Fruit fly (Drosophila melanogaster) whole organism, embryonic: ENCODE results near the gene SoYb.

ENCODE experiments used
- C15 ChIP-seq: fragments of 200-800 bp; sonication (Bioruptor generic); IDR thresholded peaks from 3 replicates; pipeline ENCODE4 v1.3.6; 2022; ENCODE audit warnings: missing biosample characterization, missing genetic modification characterization
- CG10321 ChIP-seq: fragments of 200-800 bp; sonication (Bioruptor generic); IDR thresholded peaks from 2 replicates; pipeline ENCODE4 v1.3.6; 2022; ENCODE audit warnings: missing biosample characterization, missing genetic modification characterization
- CG10543 ChIP-seq: fragments of 200-800 bp; sonication (Bioruptor generic); optimal IDR thresholded peaks from 3 replicates; lab custom pipeline; 2017; ENCODE audit warnings: missing biosample characterization, mild to moderate bottlenecking, missing genetic modification characterization, moderate library complexity
- CG11247 ChIP-seq: fragments of 200-800 bp; sonication (Bioruptor generic); IDR thresholded peaks from 2 replicates; pipeline ENCODE4 v1.3.6; 2022; ENCODE audit warnings: missing biosample characterization, missing genetic modification characterization
- CG13624 ChIP-seq: fragments of 200-800 bp; sonication (Bioruptor generic); optimal IDR thresholded peaks from 2 replicates; lab custom pipeline; 2016; ENCODE audit warnings: missing biosample characterization, missing genetic modification characterization
- CG13775 ChIP-seq: fragments of 200-800 bp; sonication (Bioruptor generic); optimal IDR thresholded peaks from 3 replicates; lab custom pipeline; 2017; ENCODE audit warnings: missing biosample characterization, mild to moderate bottlenecking, missing genetic modification characterization
- CG14014 ChIP-seq: fragments of 200-800 bp; sonication (Bioruptor generic); IDR thresholded peaks from 2 replicates; pipeline ENCODE4 v1.3.6; 2022; ENCODE audit warnings: missing biosample characterization, missing genetic modification characterization
- CG15696 ChIP-seq: fragments of 200-800 bp; sonication (Bioruptor generic); optimal IDR thresholded peaks from 2 replicates; lab custom pipeline; 2019; ENCODE audit warnings: missing biosample characterization, mild to moderate bottlenecking, missing genetic modification characterization, moderate library complexity
- CG1602 ChIP-seq: fragments of 200-800 bp; sonication (Bioruptor generic); optimal IDR thresholded peaks from 3 replicates; lab custom pipeline; 2016; ENCODE audit warnings: missing biosample characterization, missing genetic modification characterization
- CG17829 ChIP-seq: fragments of 200-800 bp; optimal IDR thresholded peaks from 2 replicates; lab custom pipeline; 2019; ENCODE audit warnings: missing biosample characterization, mild to moderate bottlenecking, missing genetic modification characterization, moderate library complexity
- CG1832 ChIP-seq: fragments of 200-800 bp; sonication (Bioruptor generic); optimal IDR thresholded peaks from 2 replicates; lab custom pipeline; 2017; ENCODE audit warnings: missing biosample characterization, mild to moderate bottlenecking, missing genetic modification characterization, inconsistent platforms
- CG2129 ChIP-seq: fragments of 200-800 bp; sonication (Bioruptor generic); IDR thresholded peaks from 2 replicates; pipeline ENCODE4 v1.3.6; 2022; ENCODE audit warnings: missing biosample characterization, missing genetic modification characterization; ENCODE audit not compliant: partially characterized antibody
- CG34422 ChIP-seq: fragments of 200-800 bp; sonication (Bioruptor generic); IDR thresholded peaks from 3 replicates; pipeline ENCODE4 v1.3.6; 2022; ENCODE audit warnings: missing biosample characterization, missing genetic modification characterization
- CG3838 ChIP-seq: fragments of 200-800 bp; sonication (Bioruptor generic); optimal IDR thresholded peaks from 3 replicates; lab custom pipeline; 2016; ENCODE audit warnings: missing biosample characterization, missing genetic modification characterization
- CG4360 ChIP-seq: fragments of 200-800 bp; sonication (Bioruptor generic); IDR thresholded peaks from 2 replicates; pipeline ENCODE4 v1.3.6; 2022; ENCODE audit warnings: missing biosample characterization, missing genetic modification characterization
- CG6683 ChIP-seq: fragments of 200-800 bp; sonication (Bioruptor generic); optimal IDR thresholded peaks from 2 replicates; lab custom pipeline; 2017; ENCODE audit warnings: missing biosample characterization, mild to moderate bottlenecking, missing genetic modification characterization, missing genetic modification reagents
- CG6689 ChIP-seq: fragments of 200-800 bp; sonication (Bioruptor generic); IDR thresholded peaks from 2 replicates; pipeline ENCODE4 v1.3.6; 2022; ENCODE audit warnings: missing biosample characterization, missing genetic modification characterization
- CG7357 ChIP-seq: fragments of 200-800 bp; sonication (Bioruptor generic); IDR thresholded peaks from 3 replicates; pipeline ENCODE4 v1.3.6; 2022; ENCODE audit warnings: missing biosample characterization, missing genetic modification characterization
- CG7786 ChIP-seq: fragments of 200-800 bp; sonication (Bioruptor generic); optimal IDR thresholded peaks from 2 replicates; lab custom pipeline; 2016; ENCODE audit warnings: missing biosample characterization, missing genetic modification characterization
- CG7987 ChIP-seq: fragments of 200-800 bp; sonication (Bioruptor generic); optimal IDR thresholded peaks from 2 replicates; lab custom pipeline; 2018; ENCODE audit warnings: missing biosample characterization, mild to moderate bottlenecking, missing genetic modification characterization, moderate library complexity
- CHES-1-like ChIP-seq: fragments of 200-800 bp; sonication (Bioruptor generic); optimal IDR thresholded peaks from 2 replicates; lab custom pipeline; 2016; ENCODE audit warnings: missing biosample characterization, missing genetic modification characterization
- CoRest ChIP-seq: fragments of 200-800 bp; sonication (Bioruptor generic); optimal IDR thresholded peaks from 3 replicates; lab custom pipeline; 2018; ENCODE audit warnings: missing biosample characterization, mild to moderate bottlenecking, missing genetic modification characterization, moderate library complexity
- HLH4C ChIP-seq: fragments of 200-800 bp; sonication (Bioruptor generic); IDR thresholded peaks from 3 replicates; pipeline ENCODE4 v1.3.6; 2022; ENCODE audit warnings: missing biosample characterization, missing genetic modification characterization; ENCODE audit not compliant: partially characterized antibody
- Max ChIP-seq: fragments of 200-800 bp; sonication (Bioruptor generic); optimal IDR thresholded peaks from 2 replicates; lab custom pipeline; 2016; ENCODE audit warnings: missing biosample characterization, mild to moderate bottlenecking, missing genetic modification characterization
- Mrtf ChIP-seq: fragments of 200-800 bp; sonication (Bioruptor generic); IDR thresholded peaks from 3 replicates; pipeline ENCODE4 v1.3.6; 2022; ENCODE audit warnings: missing biosample characterization, missing genetic modification characterization
- Myb ChIP-seq: fragments of 200-800 bp; sonication (Bioruptor generic); optimal IDR thresholded peaks from 2 replicates; lab custom pipeline; 2016; ENCODE audit warnings: missing biosample characterization, missing genetic modification characterization
- NC2α ChIP-seq: fragments of 200-800 bp; sonication (Bioruptor generic); optimal IDR thresholded peaks from 2 replicates; lab custom pipeline; 2016; ENCODE audit warnings: missing biosample characterization, missing genetic modification characterization
- NC2β ChIP-seq: fragments of 200-800 bp; sonication (Bioruptor generic); optimal IDR thresholded peaks from 2 replicates; lab custom pipeline; 2016; ENCODE audit warnings: missing biosample characterization, missing genetic modification characterization
- NFAT ChIP-seq: fragments of 200-800 bp; sonication (Bioruptor generic); IDR thresholded peaks from 2 replicates; pipeline ENCODE4 v1.3.6; 2022; ENCODE audit warnings: missing biosample characterization, missing genetic modification characterization
- Optix ChIP-seq: fragments of 200-800 bp; sonication (Bioruptor generic); IDR thresholded peaks from 3 replicates; pipeline ENCODE4 v1.3.6; 2022; ENCODE audit warnings: missing biosample characterization, missing genetic modification characterization
- Pdp1 ChIP-seq, 2 experiments: fragments of 200-800 bp; sonication (Bioruptor generic); optimal IDR thresholded peaks; 3 replicates each; lab custom pipeline; 2016; ENCODE audit warnings: missing biosample characterization in 2 of 2, missing genetic modification characterization in 2 of 2, mild to moderate bottlenecking in 1 of 2, moderate library complexity in 1 of 2
- Ptx1 ChIP-seq: fragments of 200-800 bp; sonication (Bioruptor generic); IDR thresholded peaks from 2 replicates; pipeline ENCODE4 v1.3.6; 2022; ENCODE audit warnings: missing biosample characterization, missing genetic modification characterization
- YL-1 ChIP-seq: fragments of 200-800 bp; sonication (Bioruptor generic); optimal IDR thresholded peaks from 3 replicates; lab custom pipeline; 2017; ENCODE audit warnings: missing biosample characterization, mild to moderate bottlenecking, missing genetic modification characterization
- aop ChIP-seq: fragments of 200-800 bp; sonication (Bioruptor generic); IDR thresholded peaks from 2 replicates; pipeline ENCODE4 v1.3.6; 2022; ENCODE audit warnings: missing biosample characterization, missing genetic modification characterization
- ara ChIP-seq: fragments of 200-800 bp; sonication (Bioruptor generic); IDR thresholded peaks from 2 replicates; pipeline ENCODE4 v1.3.6; 2022; ENCODE audit warnings: missing biosample characterization, missing genetic modification characterization
- ato ChIP-seq: fragments of 200-800 bp; sonication (Bioruptor generic); IDR thresholded peaks from 2 replicates; pipeline ENCODE4 v1.3.6; 2022; ENCODE audit warnings: missing biosample characterization, missing genetic modification characterization; ENCODE audit not compliant: partially characterized antibody
- bbx ChIP-seq: fragments of 200-800 bp; sonication (Bioruptor generic); IDR thresholded peaks from 2 replicates; pipeline ENCODE4 v1.3.6; 2022; ENCODE audit warnings: missing biosample characterization, missing genetic modification characterization; ENCODE audit not compliant: partially characterized antibody
- cg ChIP-seq: fragments of 200-800 bp; sonication (Bioruptor generic); optimal IDR thresholded peaks from 3 replicates; lab custom pipeline; 2019; ENCODE audit warnings: missing biosample characterization, mild to moderate bottlenecking, missing genetic modification characterization, moderate library complexity
- crp ChIP-seq, 2 experiments: fragments of 200-800 bp; sonication (Bioruptor generic); optimal IDR thresholded peaks; 2 replicates in 1 of 2; 3 replicates in 1 of 2; lab custom pipeline; 2017; ENCODE audit warnings: missing biosample characterization in 2 of 2, missing genetic modification characterization in 2 of 2, mild to moderate bottlenecking in 1 of 2, moderate library complexity in 1 of 2
- dysf ChIP-seq: fragments of 200-800 bp; sonication (Bioruptor generic); IDR thresholded peaks from 3 replicates; pipeline ENCODE4 v1.3.6; 2022; ENCODE audit warnings: missing biosample characterization, missing genetic modification characterization
- ems ChIP-seq: fragments of 200-800 bp; sonication (Bioruptor generic); optimal IDR thresholded peaks from 3 replicates; lab custom pipeline; 2016; ENCODE audit warnings: missing biosample characterization, missing genetic modification characterization
- inv ChIP-seq: fragments of 200-800 bp; sonication (Bioruptor generic); IDR thresholded peaks from 2 replicates; pipeline ENCODE4 v1.3.6; 2022; ENCODE audit warnings: missing biosample characterization, missing genetic modification characterization; ENCODE audit not compliant: partially characterized antibody
- ken ChIP-seq: fragments of 200-800 bp; sonication (Bioruptor generic); IDR thresholded peaks from 3 replicates; pipeline ENCODE4 v1.3.6; 2022; ENCODE audit warnings: missing biosample characterization, missing genetic modification characterization
- mam ChIP-seq: fragments of 200-800 bp; sonication (Bioruptor generic); optimal IDR thresholded peaks from 3 replicates; lab custom pipeline; 2016; ENCODE audit warnings: missing biosample characterization, missing genetic modification characterization
- odd ChIP-seq: fragments of 200-800 bp; sonication (Bioruptor generic); optimal IDR thresholded peaks from 2 replicates; lab custom pipeline; 2017; ENCODE audit warnings: missing biosample characterization, mild to moderate bottlenecking, missing genetic modification characterization
- psq ChIP-seq: fragments of 200-800 bp; sonication (Bioruptor generic); optimal IDR thresholded peaks from 2 replicates; lab custom pipeline; 2017; ENCODE audit warnings: missing biosample characterization, missing genetic modification characterization
- rib ChIP-seq: fragments of 200-800 bp; sonication (Bioruptor generic); IDR thresholded peaks from 2 replicates; pipeline ENCODE4 v1.3.6; 2022; ENCODE audit warnings: missing biosample characterization, missing genetic modification characterization
- sima ChIP-seq: fragments of 200-800 bp; sonication (Bioruptor generic); optimal IDR thresholded peaks from 2 replicates; lab custom pipeline; 2016; ENCODE audit warnings: missing biosample characterization, missing genetic modification characterization
- slp2 ChIP-seq: fragments of 200-800 bp; sonication (Bioruptor generic); optimal IDR thresholded peaks from 2 replicates; lab custom pipeline; 2016; ENCODE audit warnings: missing biosample characterization, missing genetic modification characterization
- ttk ChIP-seq: fragments of 200-800 bp; sonication (Bioruptor generic); IDR thresholded peaks from 2 replicates; pipeline ENCODE4 v2.1.2; 2022; ENCODE audit warnings: missing biosample characterization, missing genetic modification characterization
- twi ChIP-seq: fragments of 200-800 bp; optimal IDR thresholded peaks from 2 replicates; lab custom pipeline; 2019; ENCODE audit warnings: missing biosample characterization, mild to moderate bottlenecking, missing genetic modification characterization, moderate library complexity

The SoYb gene

dm6 chr2L:10003593-10003992 lies 1.1 kb upstream of the SoYb start, which contains the start of gene Ndf (continued):
- TF ChIP-seq CG6689 (peak; percentile 63), Optix (GFP tag; lab: Robert Waterston, UW) (0 out of 3 replicates have a peak, but pooled peaks have one; percentile 12), ara (GFP tag; lab: Robert Waterston, UW) (peak; percentile 75), CG11247 (peak; percentile 70), CG6683 (GFP tag; lab: Kevin White, UChicago) (peak; percentile 9), psq (GFP tag; lab: Kevin White, UChicago) (no peak), CG7357 (no peak), ken (GFP tag; lab: Robert Waterston, UW) (peak; percentile 83), slp2 (no peak), Max (GFP tag; lab: Kevin White, UChicago) (peak; percentile 69), CG34422 (GFP tag; lab: Robert Waterston, UW) (peak; percentile 78), CHES-1-like (GFP tag; lab: Kevin White, UChicago) (peak; percentile 56), mam (GFP tag; lab: Kevin White, UChicago) (peak; percentile 72), sima (GFP tag; lab: Kevin White, UChicago) (no peak), CG17829 (tag; lab: Kevin White, UChicago) (peak; percentile 61), cg (GFP tag; lab: Kevin White, UChicago) (no peak), CG7786 (GFP tag; lab: Kevin White, UChicago) (peak; percentile 59), Pdp1 (GFP tag; optimal IDR thresholded peaks at IDR 0.05; lab: Kevin White, UChicago) (peak; percentile 67 to 72), ttk (GFP tag; lab: Robert Waterston, UW) (peak; percentile 39; the same call in 1 of the 2 replicates), CG13624 (peak; percentile 59), CG14014 (peak; percentile 72), C15 (GFP tag; lab: Robert Waterston, UW) (no peak), inv (GFP tag; lab: Robert Waterston, UW) (peak; percentile 73), Ptx1 (peak; percentile 60), CG10321 (GFP tag; lab: Robert Waterston, UW) (no peak), CoRest (tag; lab: Kevin White, UChicago) (peak; percentile 54), Mrtf (GFP tag; lab: Robert Waterston, UW) (peak; percentile 28; the same call in 1 of the 3 replicates), HLH4C (GFP tag; lab: Robert Waterston, UW) (peak; percentile 67), CG15696 (tag; lab: Kevin White, UChicago) (peak; percentile 50), CG3838 (GFP tag; lab: Kevin White, UChicago) (no peak), NFAT (GFP tag; lab: Robert Waterston, UW) (peak; percentile 79; the same call in 1 of the 2 replicates), YL-1 (peak; percentile 73), NC2α (GFP tag; lab: Kevin White, UChicago) (peak; percentile 18), Myb (GFP tag; lab: Kevin White, UChicago) (peak; percentile 36), ato (peak; percentile 65), ems (GFP tag; lab: Kevin White, UChicago) (peak; percentile 31), twi (peak; percentile 6), CG10543 (GFP tag; lab: Kevin White, UChicago) (peak; percentile 56), bbx (GFP tag; lab: Robert Waterston, UW) (peak; percentile 87), CG1602 (peak; percentile 40), NC2β (GFP tag; lab: Kevin White, UChicago) (peak; percentile 69), CG4360 (GFP tag; lab: Robert Waterston, UW) (0 out of 2 replicates have a peak, but pooled peaks have one; percentile 12), dysf (peak; percentile 67), odd (GFP tag; lab: Kevin White, UChicago) (no peak), CG7987 (GFP tag; lab: Kevin White, UChicago) (peak; percentile 70), CG1832 (no peak), aop (GFP tag; lab: Robert Waterston, UW) (no peak), CG13775 (peak; percentile 52), CG2129 (GFP tag; lab: Robert Waterston, UW) (peak; percentile 41), crp (GFP tag; optimal IDR thresholded peaks at IDR 0.05; lab: Kevin White, UChicago) (peak in 1 of 2 experiments; percentile 16), rib (no peak)
